Worm (Caenorhabditis elegans) whole organism, L3 larva: Measurements from ENCODE around the gene W07G4.5.

Experiments used
- R02D3.7 ChIP-seq: fragments of 150-350 bp; optimal IDR thresholded peaks from 2 replicates; lab custom pipeline; 2014; ENCODE audit warnings: missing biosample characterization, missing genetic modification characterization
- ZK546.5 ChIP-seq: sonication (generic microtip); optimal IDR thresholded peaks from 2 replicates; lab custom pipeline; 2017; ENCODE audit warnings: missing biosample characterization, missing genetic modification characterization
- aly-2 ChIP-seq: fragments of 150-350 bp; optimal IDR thresholded peaks from 2 replicates; lab custom pipeline; 2014; ENCODE audit warnings: missing biosample characterization, missing genetic modification characterization
- ceh-16 ChIP-seq: sonication (generic microtip); optimal IDR thresholded peaks from 2 replicates; lab custom pipeline; 2017; ENCODE audit warnings: missing biosample characterization, missing genetic modification characterization
- ceh-82 ChIP-seq: fragments of 150-350 bp; optimal IDR thresholded peaks from 2 replicates; lab custom pipeline; 2014; ENCODE audit warnings: missing biosample characterization, missing genetic modification characterization
- ceh-9 ChIP-seq: sonication (generic microtip); optimal IDR thresholded peaks from 2 replicates; lab custom pipeline; 2018; ENCODE audit warnings: missing biosample characterization, missing genetic modification characterization
- egl-27 ChIP-seq: sonication (generic microtip); optimal IDR thresholded peaks from 4 replicates; lab custom pipeline; 2017; ENCODE audit warnings: missing biosample characterization, missing genetic modification reagents, missing genetic modification characterization
- egl-5 ChIP-seq: fragments of 150-350 bp; optimal IDR thresholded peaks from 2 replicates; lab custom pipeline; 2017; ENCODE audit warnings: missing biosample characterization, missing genetic modification reagents, missing genetic modification characterization, inconsistent platforms
- elt-1 ChIP-seq: fragments of 150-350 bp; optimal IDR thresholded peaks from 2 replicates; lab custom pipeline; 2014; ENCODE audit warnings: missing biosample characterization, missing genetic modification characterization
- elt-2 ChIP-seq: sonication (generic microtip); optimal IDR thresholded peaks from 2 replicates; lab custom pipeline; 2016; ENCODE audit warnings: missing genetic modification reagents, mild to moderate bottlenecking, missing genetic modification characterization, missing compliant biosample characterization
- elt-3 ChIP-seq, 3 experiments: fragments of 150-350 bp in 1 of 3; sonication (generic microtip) in 2 of 3; optimal IDR thresholded peaks; 2 replicates in 2 of 3; 4 replicates in 1 of 3; lab custom pipeline; 2014 to 2017; ENCODE audit warnings: missing biosample characterization in 3 of 3, missing genetic modification characterization in 3 of 3
- eor-1 ChIP-seq, 2 experiments: fragments of 150-350 bp; optimal IDR thresholded peaks; 2 replicates each; lab custom pipeline; 2014 to 2018; ENCODE audit warnings: missing biosample characterization in 2 of 2, missing genetic modification characterization in 2 of 2
- fkh-10 ChIP-seq: sonication (generic microtip); optimal IDR thresholded peaks from 2 replicates; lab custom pipeline; 2017; ENCODE audit warnings: missing biosample characterization, missing genetic modification reagents, missing genetic modification characterization
- hmg-11 ChIP-seq: sonication (generic microtip); optimal IDR thresholded peaks from 2 replicates; lab custom pipeline; 2016; ENCODE audit warnings: missing genetic modification characterization, missing compliant biosample characterization
- jun-1 ChIP-seq: fragments of 150-350 bp; optimal IDR thresholded peaks from 2 replicates; lab custom pipeline; 2014; ENCODE audit warnings: missing biosample characterization, missing genetic modification reagents, missing genetic modification characterization
- lin-15B ChIP-seq: fragments of 150-350 bp; optimal IDR thresholded peaks from 2 replicates; lab custom pipeline; 2014; ENCODE audit warnings: missing biosample characterization, missing genetic modification characterization
- lin-39 ChIP-seq: fragments of 150-350 bp; optimal IDR thresholded peaks from 2 replicates; lab custom pipeline; 2018; ENCODE audit warnings: missing biosample characterization, missing genetic modification reagents, missing genetic modification characterization
- lsy-12 ChIP-seq: sonication (generic microtip); optimal IDR thresholded peaks from 2 replicates; lab custom pipeline; 2016; ENCODE audit warnings: mild to moderate bottlenecking, missing genetic modification characterization, missing compliant biosample characterization
- mdl-1 ChIP-seq: fragments of 150-350 bp; optimal IDR thresholded peaks from 2 replicates; lab custom pipeline; 2014; ENCODE audit warnings: missing biosample characterization, missing genetic modification characterization
- mml-1 ChIP-seq: fragments of 150-350 bp; sonication (generic microtip); optimal IDR thresholded peaks from 3 replicates; lab custom pipeline; 2014; ENCODE audit warnings: missing biosample characterization, missing genetic modification characterization
- nhr-11 ChIP-seq: fragments of 150-350 bp; optimal IDR thresholded peaks from 2 replicates; lab custom pipeline; 2014; ENCODE audit warnings: missing biosample characterization, missing genetic modification characterization
- nhr-12 ChIP-seq: fragments of 150-350 bp; optimal IDR thresholded peaks from 2 replicates; lab custom pipeline; 2014; ENCODE audit warnings: missing biosample characterization, missing genetic modification characterization
- nhr-23 ChIP-seq: fragments of 150-350 bp; optimal IDR thresholded peaks from 2 replicates; lab custom pipeline; 2014; ENCODE audit warnings: missing biosample characterization, missing genetic modification reagents, missing genetic modification characterization
- nhr-237 ChIP-seq: fragments of 150-350 bp; optimal IDR thresholded peaks from 2 replicates; lab custom pipeline; 2014; ENCODE audit warnings: missing biosample characterization, missing genetic modification characterization
- nhr-28 ChIP-seq: fragments of 150-350 bp; optimal IDR thresholded peaks from 2 replicates; lab custom pipeline; 2014; ENCODE audit warnings: missing biosample characterization, missing genetic modification characterization
- nhr-67 ChIP-seq: fragments of 150-350 bp; optimal IDR thresholded peaks from 2 replicates; lab custom pipeline; 2014; ENCODE audit warnings: missing biosample characterization, missing genetic modification characterization
- nhr-77 ChIP-seq: fragments of 150-350 bp; optimal IDR thresholded peaks from 2 replicates; lab custom pipeline; 2014; ENCODE audit warnings: missing biosample characterization, missing genetic modification characterization
- pqm-1 ChIP-seq: fragments of 150-350 bp; optimal IDR thresholded peaks from 2 replicates; lab custom pipeline; 2017; ENCODE audit warnings: missing biosample characterization, missing genetic modification characterization, inconsistent platforms
- skn-1 ChIP-seq: fragments of 150-350 bp; optimal IDR thresholded peaks from 2 replicates; lab custom pipeline; 2014; ENCODE audit warnings: missing biosample characterization, missing genetic modification characterization
- snpc-4 ChIP-seq: fragments of 150-350 bp; optimal IDR thresholded peaks from 2 replicates; lab custom pipeline; 2014; ENCODE audit warnings: missing biosample characterization, missing genetic modification characterization
- tbx-2 ChIP-seq: sonication (generic microtip); optimal IDR thresholded peaks from 2 replicates; lab custom pipeline; 2016; ENCODE audit warnings: mild to moderate bottlenecking, missing genetic modification characterization, missing compliant biosample characterization
- unc-39 ChIP-seq: sonication (generic microtip); optimal IDR thresholded peaks from 4 replicates; lab custom pipeline; 2017; ENCODE audit warnings: missing biosample characterization, missing genetic modification characterization
- unc-62 ChIP-seq: fragments of 150-350 bp; sonication (generic microtip); optimal IDR thresholded peaks from 4 replicates; lab custom pipeline; 2014; ENCODE audit warnings: missing biosample characterization, missing genetic modification reagents, missing genetic modification characterization
- zag-1 ChIP-seq: fragments of 150-350 bp; optimal IDR thresholded peaks from 2 replicates; lab custom pipeline; 2014; ENCODE audit warnings: missing biosample characterization, missing genetic modification characterization
- ztf-11 ChIP-seq: fragments of 150-350 bp; optimal IDR thresholded peaks from 2 replicates; lab custom pipeline; 2014; ENCODE audit warnings: missing biosample characterization, missing genetic modification characterization
- ztf-4 ChIP-seq: fragments of 150-350 bp; optimal IDR thresholded peaks from 2 replicates; lab custom pipeline; 2014; ENCODE audit warnings: missing biosample characterization, missing genetic modification characterization

Gene W07G4.5

ce11 chrV:13026631-13027299 lies 21.0 kb upstream of the W07G4.5 start:
- no peak for TF ChIP-seq ceh-9 (tag; lab: Kevin White, UChicago)
- peak; percentile 17 for TF ChIP-seq elt-2 (tag; lab: Kevin White, UChicago)
- no peak for TF ChIP-seq nhr-23 (tag; lab: Kevin White, UChicago)
- no peak for TF ChIP-seq nhr-11 (tag; lab: Kevin White, UChicago)
- TF ChIP-seq, all 47 proteins: peak for 1

- TF ChIP-seq egl-5 (tag; lab: Kevin White, UChicago), result no peak
- no peak for TF ChIP-seq snpc-4 (tag; lab: Kevin White, UChicago)
- peak; percentile 13 for TF ChIP-seq fkh-10 (GFP tag; lab: Kevin White, UChicago)
- no peak for TF ChIP-seq lsy-12 (tag; lab: Kevin White, UChicago)
Measured at ce11 chrV:13028871-13029270, 18.9 kb upstream of the W07G4.5 start.

- TF ChIP-seq zag-1 (tag; lab: Kevin White, UChicago), result no peak
- no peak for TF ChIP-seq ceh-16 (tag; lab: Kevin White, UChicago)
- TF ChIP-seq mdl-1 (tag; lab: Kevin White, UChicago), result no peak
- TF ChIP-seq R02D3.7 (tag; lab: Kevin White, UChicago), result no peak
- TF ChIP-seq lin-15B, result no peak
- TF ChIP-seq ztf-11 (tag; lab: Kevin White, UChicago), result no peak
- TF ChIP-seq ceh-9 (tag; lab: Kevin White, UChicago), result no peak
- no peak for TF ChIP-seq nhr-11 (tag; lab: Kevin White, UChicago)
Measured at ce11 chrV:13033223-13033622, 14.6 kb upstream of the W07G4.5 start, which contains the start of gene W07G4.1. W07G4.1 (plus strand) TSS chrV:13033523.

- no peak for TF ChIP-seq nhr-237 (tag; lab: Kevin White, UChicago)
- TF ChIP-seq nhr-28 (tag; lab: Kevin White, UChicago), result no peak
- no peak for TF ChIP-seq nhr-67 (tag; lab: Kevin White, UChicago)
- TF ChIP-seq hmg-11, result no peak
- TF ChIP-seq unc-39 (tag; lab: Kevin White, UChicago), result no peak
- TF ChIP-seq egl-27 (tag; lab: Kevin White, UChicago), result no peak
- no peak for TF ChIP-seq ceh-9 (tag; lab: Kevin White, UChicago)
- TF ChIP-seq elt-1, result no peak
- no peak for TF ChIP-seq nhr-12 (tag; lab: Kevin White, UChicago)
- TF ChIP-seq unc-62 (GFP tag; lab: Kevin White, UChicago), result no peak
- TF ChIP-seq mml-1 (tag; lab: Kevin White, UChicago), result no peak
- no peak for TF ChIP-seq ceh-82 (tag; lab: Kevin White, UChicago)
- TF ChIP-seq eor-1 (tag; optimal IDR thresholded peaks at IDR 0.05; lab: Kevin White, UChicago), result no peak
- no peak for TF ChIP-seq skn-1 (tag; lab: Kevin White, UChicago)
- no peak for TF ChIP-seq zag-1 (tag; lab: Kevin White, UChicago)
- no peak for TF ChIP-seq tbx-2 (tag; lab: Kevin White, UChicago)
Measured at ce11 chrV:13034604-13035003, 13.2 kb upstream of the W07G4.5 start, which contains the start of gene W07G4.7. W07G4.7 (minus strand) TSS chrV:13034704.

ce11 chrV:13036466-13036865 lies 11.3 kb upstream of the W07G4.5 start, which contains the start of gene W07G4.2:
W07G4.2 (minus strand) TSS chrV:13036566.
- TF ChIP-seq aly-2 (tag; lab: Kevin White, UChicago), result no peak
- TF ChIP-seq ZK546.5 (tag; lab: Kevin White, UChicago), result no peak
- no peak for TF ChIP-seq nhr-77 (tag; lab: Kevin White, UChicago)
- TF ChIP-seq ceh-9 (tag; lab: Kevin White, UChicago), result no peak
- TF ChIP-seq elt-1, result no peak
- no peak for TF ChIP-seq egl-5 (tag; lab: Kevin White, UChicago)
- no peak for TF ChIP-seq fkh-10 (GFP tag; lab: Kevin White, UChicago)
- TF ChIP-seq lin-39, result no peak
- no peak for TF ChIP-seq ceh-82 (tag; lab: Kevin White, UChicago)
- TF ChIP-seq pqm-1 (tag; lab: Kevin White, UChicago), result no peak
- no peak for TF ChIP-seq mml-1 (tag; lab: Kevin White, UChicago)
- no peak for TF ChIP-seq mdl-1 (tag; lab: Kevin White, UChicago)
- no peak for TF ChIP-seq elt-3 (tag; optimal IDR thresholded peaks at IDR 0.05; lab: Kevin White, UChicago)
- no peak for TF ChIP-seq lin-15B
- TF ChIP-seq nhr-237 (tag; lab: Kevin White, UChicago), result no peak
- no peak for TF ChIP-seq jun-1 (tag; lab: Kevin White, UChicago)
- TF ChIP-seq ztf-4 (tag; lab: Kevin White, UChicago), result no peak
- TF ChIP-seq snpc-4 (tag; lab: Kevin White, UChicago), result no peak
- no peak for TF ChIP-seq nhr-28 (tag; lab: Kevin White, UChicago)
- TF ChIP-seq ztf-11 (tag; lab: Kevin White, UChicago), result no peak
- TF ChIP-seq, all 47 proteins: peak for 0
